Fruit fly (Drosophila melanogaster): ENCODE results near the gene Cpr97Eb.

The Cpr97Eb gene

DNA sequence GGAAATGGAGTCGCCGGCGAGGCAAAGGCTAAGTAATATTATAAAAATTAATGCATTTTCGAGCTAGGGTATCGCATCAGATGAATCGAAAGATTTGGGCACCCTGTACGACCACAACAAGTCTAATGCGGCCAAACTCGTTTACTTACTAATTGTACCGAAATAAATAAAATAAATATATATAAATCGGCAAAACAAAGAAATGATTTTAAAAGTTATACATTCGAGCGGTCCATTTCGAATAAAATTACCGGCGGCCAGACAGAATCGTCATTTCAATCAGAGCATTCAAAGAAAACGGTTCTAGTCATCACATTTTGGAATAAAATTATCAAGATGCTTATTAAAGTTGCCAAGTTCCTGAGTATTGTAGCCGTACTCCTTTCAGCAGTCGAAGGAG, 1.9 kb upstream of the Cpr97Eb start, which contains the start of gene CG14258:
Gene CG14258 (plus strand): TSS at position 301 of the 400 bp plus-strand sequence.
- no peak for TF ChIP-seq fd96Ca (GFP tag; IDR thresholded peaks at IDR 0.05)
- no peak for TF ChIP-seq rn (GFP tag; IDR thresholded peaks at IDR 0.05)
- TF ChIP-seq EcR (GFP tag; optimal IDR thresholded peaks at IDR 0.05): no peak
- TF ChIP-seq CG13204 (GFP tag; optimal IDR thresholded peaks at IDR 0.05): no peak
- no peak for TF ChIP-seq CG8159 (tag; optimal IDR thresholded peaks at IDR 0.05)
- TF ChIP-seq CG17806 (tag; optimal IDR thresholded peaks at IDR 0.05): no peak
- no peak for TF ChIP-seq CG34367 (tag; optimal IDR thresholded peaks at IDR 0.05)
- no peak for TF ChIP-seq CG4496 (GFP tag; IDR thresholded peaks at IDR 0.05)
- no peak for TF ChIP-seq CG15710 (tag; optimal IDR thresholded peaks at IDR 0.05)
- no peak for TF ChIP-seq CG32121 (GFP tag; IDR thresholded peaks at IDR 0.05)
- no peak for TF ChIP-seq Pif1A (GFP tag; optimal IDR thresholded peaks at IDR 0.05)
- no peak for TF ChIP-seq Pif1B (GFP tag; optimal IDR thresholded peaks at IDR 0.05)
- TF ChIP-seq CG14655 (GFP tag; optimal IDR thresholded peaks at IDR 0.05): no peak
- TF ChIP-seq CG8301 (tag; optimal IDR thresholded peaks at IDR 0.05): no peak
- TF ChIP-seq gl (tag; optimal IDR thresholded peaks at IDR 0.05): no peak
- TF ChIP-seq Ets98B (GFP tag; IDR thresholded peaks at IDR 0.05): no peak
- no peak for TF ChIP-seq D1 (tag; optimal IDR thresholded peaks at IDR 0.05)
- no peak for TF ChIP-seq CG12605 (GFP tag; IDR thresholded peaks at IDR 0.05)

DNA sequence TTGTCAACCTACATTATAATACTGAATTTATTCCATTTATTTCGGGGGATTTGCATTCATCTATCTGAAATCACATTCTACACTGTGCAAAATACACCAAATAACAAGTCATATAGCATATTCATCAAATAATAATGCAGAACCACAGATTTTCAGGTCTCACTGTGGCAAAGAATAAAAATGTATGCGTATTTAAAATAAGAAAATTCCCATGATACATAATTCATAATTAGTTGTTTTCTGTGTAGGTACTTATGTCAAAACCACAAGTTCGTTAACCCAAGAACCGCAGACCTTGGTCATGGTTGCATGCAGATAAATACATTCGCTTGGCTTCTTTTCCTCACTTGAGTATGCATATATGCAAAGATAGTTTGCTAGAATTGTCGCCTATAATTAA, 1.3 kb upstream of the Cpr97Eb start:
- no peak for TF ChIP-seq CG10348 (GFP tag; IDR thresholded peaks at IDR 0.05)
- no peak for TF ChIP-seq Ets98B (GFP tag; IDR thresholded peaks at IDR 0.05)
- peak; percentile 34 for TF ChIP-seq CG34367 (tag; optimal IDR thresholded peaks at IDR 0.05)
- TF ChIP-seq rn (GFP tag; IDR thresholded peaks at IDR 0.05): no peak
- TF ChIP-seq CG8159 (tag; optimal IDR thresholded peaks at IDR 0.05): peak; percentile 50
- TF ChIP-seq CG32121 (GFP tag; IDR thresholded peaks at IDR 0.05): peak; percentile 40; the same call in 1 of the 2 replicates
- TF ChIP-seq Snoo (tag; optimal IDR thresholded peaks at IDR 0.05): no peak
- peak; percentile 34 for TF ChIP-seq CG14655 (GFP tag; optimal IDR thresholded peaks at IDR 0.05)
- no peak for TF ChIP-seq Pif1B (GFP tag; optimal IDR thresholded peaks at IDR 0.05)
- peak; percentile 36 for TF ChIP-seq CG17806 (tag; optimal IDR thresholded peaks at IDR 0.05)
- TF ChIP-seq fd96Ca (GFP tag; IDR thresholded peaks at IDR 0.05): no peak
- TF ChIP-seq CG9948 (tag; optimal IDR thresholded peaks at IDR 0.05): peak; percentile 50
- peak; percentile 34 for TF ChIP-seq CG15710 (tag; optimal IDR thresholded peaks at IDR 0.05)
- peak; percentile 80 for TF ChIP-seq CG4496 (GFP tag; IDR thresholded peaks at IDR 0.05)
- peak; percentile 31 for TF ChIP-seq CG8301 (tag; optimal IDR thresholded peaks at IDR 0.05)
- TF ChIP-seq Pif1A (GFP tag; optimal IDR thresholded peaks at IDR 0.05): peak; percentile 34
- peak; percentile 72 for TF ChIP-seq EcR (GFP tag; optimal IDR thresholded peaks at IDR 0.05)

- TF ChIP-seq EcR (GFP tag; optimal IDR thresholded peaks at IDR 0.05): peak; percentile 70
- TF ChIP-seq CG4496 (GFP tag; IDR thresholded peaks at IDR 0.05): no peak
- TF ChIP-seq CG13204 (GFP tag; optimal IDR thresholded peaks at IDR 0.05): peak; percentile 53
- TF ChIP-seq CG8301 (tag; optimal IDR thresholded peaks at IDR 0.05): no peak
- TF ChIP-seq CG14655 (GFP tag; optimal IDR thresholded peaks at IDR 0.05): no peak
Measured at dm6 chr3R:27087549-27087948, 3.4 kb downstream of the Cpr97Eb start, which contains the start of gene Cpr97Ea. Gene Cpr97Ea (minus strand): TSS chr3R:27087778.

DNA sequence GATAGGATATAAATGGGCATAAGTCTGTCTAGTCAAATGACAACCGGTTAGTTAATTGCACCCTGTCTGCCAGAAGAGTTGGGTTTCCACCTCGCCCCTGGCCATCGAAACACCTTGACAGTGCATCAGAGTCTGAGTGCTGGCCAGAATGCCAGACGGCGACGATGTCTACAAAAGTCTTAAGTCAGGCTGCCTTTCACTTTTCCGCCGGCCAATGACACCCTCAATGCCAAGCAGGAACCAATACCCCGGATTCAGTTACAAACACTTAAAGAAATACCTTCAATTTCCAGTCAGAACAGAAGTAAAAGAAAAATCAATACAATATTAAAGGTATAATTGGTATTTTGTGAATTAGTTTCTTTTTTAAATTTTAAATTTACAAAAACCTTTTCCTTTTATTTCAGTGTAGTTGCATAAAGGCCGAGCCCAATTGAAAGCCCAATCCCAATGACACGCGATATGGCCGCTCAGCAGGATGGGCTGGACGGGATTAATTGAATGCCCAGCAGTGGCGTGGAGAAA, 6.3 kb downstream of the Cpr97Eb start:
- TF ChIP-seq EcR (GFP tag; optimal IDR thresholded peaks at IDR 0.05) (peak; percentile 91), Snoo (tag; optimal IDR thresholded peaks at IDR 0.05) (no peak), CG9948 (tag; optimal IDR thresholded peaks at IDR 0.05) (peak; percentile 18), gl (tag; optimal IDR thresholded peaks at IDR 0.05) (peak; percentile 11), fd96Ca (GFP tag; IDR thresholded peaks at IDR 0.05) (no peak), CG8159 (tag; optimal IDR thresholded peaks at IDR 0.05) (peak; percentile 74), CG12605 (GFP tag; IDR thresholded peaks at IDR 0.05) (peak; percentile 62), CG17806 (tag; optimal IDR thresholded peaks at IDR 0.05) (peak; percentile 54), rn (GFP tag; IDR thresholded peaks at IDR 0.05) (no peak), CG10348 (GFP tag; IDR thresholded peaks at IDR 0.05) (no peak), CG8301 (tag; optimal IDR thresholded peaks at IDR 0.05) (peak; percentile 6), Pif1A (GFP tag; optimal IDR thresholded peaks at IDR 0.05) (peak; percentile 62), CG14655 (GFP tag; optimal IDR thresholded peaks at IDR 0.05) (peak; percentile 42), CG32121 (GFP tag; IDR thresholded peaks at IDR 0.05) (peak; percentile 25; the same call in 1 of the 2 replicates), CG4496 (GFP tag; IDR thresholded peaks at IDR 0.05) (peak; percentile 70; the same call in 2 of the 3 replicates), Ets98B (GFP tag; IDR thresholded peaks at IDR 0.05) (0 out of 2 replicates have a peak, but pooled peaks have one; percentile 10)

- TF ChIP-seq D1 (tag; optimal IDR thresholded peaks at IDR 0.05): no peak
- no peak for TF ChIP-seq Ets98B (GFP tag; IDR thresholded peaks at IDR 0.05)
Measured at dm6 chr3R:27082752-27083151, 8.2 kb downstream of the Cpr97Eb start.

DNA sequence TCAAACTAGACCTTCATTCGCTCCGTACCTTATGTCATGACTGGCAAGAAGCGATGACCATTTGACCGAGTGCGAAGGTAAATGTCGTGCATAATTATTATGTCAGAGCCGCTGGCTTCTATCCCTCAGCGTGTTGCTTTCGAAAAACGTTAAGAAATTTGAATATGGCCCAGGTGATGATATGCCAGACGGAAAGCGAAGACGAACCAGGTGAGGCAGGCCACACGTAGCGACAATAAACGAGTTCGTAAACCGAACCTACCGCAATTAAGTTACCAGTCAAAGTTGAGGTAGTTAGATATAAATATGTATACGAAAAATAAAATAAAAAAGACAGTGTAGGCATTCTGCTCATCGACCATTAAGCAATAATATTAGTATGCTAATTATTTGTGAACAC, 14.3 kb downstream of the Cpr97Eb start:
- TF ChIP-seq Snoo (tag; optimal IDR thresholded peaks at IDR 0.05) (no peak), rn (GFP tag; IDR thresholded peaks at IDR 0.05) (no peak), EcR (GFP tag; optimal IDR thresholded peaks at IDR 0.05) (no peak), CG17806 (tag; optimal IDR thresholded peaks at IDR 0.05) (no peak), Pif1A (GFP tag; optimal IDR thresholded peaks at IDR 0.05) (no peak), Ets98B (GFP tag; IDR thresholded peaks at IDR 0.05) (no peak), CG8159 (tag; optimal IDR thresholded peaks at IDR 0.05) (no peak), fd96Ca (GFP tag; IDR thresholded peaks at IDR 0.05) (no peak), CG15710 (tag; optimal IDR thresholded peaks at IDR 0.05) (no peak), CG12605 (GFP tag; IDR thresholded peaks at IDR 0.05) (no peak), CG10348 (GFP tag; IDR thresholded peaks at IDR 0.05) (no peak), CG13204 (GFP tag; optimal IDR thresholded peaks at IDR 0.05) (no peak), CG14655 (GFP tag; optimal IDR thresholded peaks at IDR 0.05) (no peak), CG34367 (tag; optimal IDR thresholded peaks at IDR 0.05) (no peak), Pif1B (GFP tag; optimal IDR thresholded peaks at IDR 0.05) (no peak), D1 (tag; optimal IDR thresholded peaks at IDR 0.05) (no peak), gl (tag; optimal IDR thresholded peaks at IDR 0.05) (no peak), CG8301 (tag; optimal IDR thresholded peaks at IDR 0.05) (no peak), CG32121 (GFP tag; IDR thresholded peaks at IDR 0.05) (no peak)
